Fruit fly (Drosophila melanogaster): ENCODE results near the gene lmgA.

Gene lmgA

DNA sequence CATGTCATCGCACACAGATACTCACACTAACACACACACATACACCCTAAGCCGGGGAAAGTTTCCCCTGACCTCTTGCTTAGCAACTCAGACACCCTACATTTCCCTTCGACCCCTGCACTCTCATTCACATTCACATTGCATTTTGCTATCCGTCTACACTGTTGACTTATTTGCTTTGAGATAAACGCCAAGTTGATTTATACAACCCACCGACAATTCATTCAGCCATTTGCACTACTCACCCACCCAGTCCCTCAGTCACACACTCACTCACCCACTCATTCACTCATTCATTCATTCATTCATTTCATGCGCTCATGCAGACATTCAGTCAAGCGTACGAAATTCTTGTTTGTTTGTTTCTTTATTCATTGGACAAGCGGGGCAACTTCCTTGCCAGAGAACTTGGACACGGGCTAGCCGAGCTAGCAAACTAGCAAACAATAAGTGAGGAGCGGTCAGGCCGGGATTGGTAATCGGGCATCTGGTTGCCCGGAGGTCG lies 48.1 kb upstream of the lmgA start (continued):
- TF ChIP-seq HLHmδ (GFP tag; optimal IDR thresholded peaks at IDR 0.05), result peak; percentile 56

DNA sequence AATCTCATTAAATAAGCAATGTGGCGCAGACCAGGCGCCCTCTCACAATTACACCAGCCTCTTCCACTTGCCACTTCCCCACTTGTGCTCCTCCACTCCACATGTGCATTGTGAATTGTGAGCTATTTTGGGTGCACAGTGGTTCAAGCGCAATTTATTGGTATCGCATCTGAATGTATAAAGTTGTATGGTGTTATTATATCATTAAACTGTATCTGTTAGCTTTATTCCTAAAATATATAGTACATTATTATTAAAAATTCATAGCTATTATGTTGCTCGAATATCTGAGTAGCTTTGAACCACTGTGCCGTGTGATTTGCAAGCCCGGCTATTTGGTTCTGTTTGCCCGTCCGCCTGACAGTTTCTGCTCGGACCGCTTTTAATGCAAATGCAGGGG lies 46.5 kb upstream of the lmgA start:
- TF ChIP-seq kni (GFP tag; optimal IDR thresholded peaks at IDR 0.05), result no peak
- peak; percentile 78 for TF ChIP-seq Med (GFP tag)
- no peak for TF ChIP-seq CG6854 (GFP tag; optimal IDR thresholded peaks at IDR 0.05)
- TF ChIP-seq CG11504 (tag; optimal IDR thresholded peaks at IDR 0.05), result peak; percentile 90
- peak; percentile 75 for TF ChIP-seq dan (GFP tag; IDR thresholded peaks at IDR 0.05)
- TF ChIP-seq D19A (tag; optimal IDR thresholded peaks at IDR 0.05), result peak; percentile 85
- TF ChIP-seq sima (GFP tag; optimal IDR thresholded peaks at IDR 0.05), result no peak
- TF ChIP-seq Doc2 (GFP tag; IDR thresholded peaks at IDR 0.05), result peak; percentile 41; the same call in 1 of the 2 replicates
- no peak for TF ChIP-seq her (GFP tag; optimal IDR thresholded peaks at IDR 0.05)
- TF ChIP-seq mirr (GFP tag; optimal IDR thresholded peaks at IDR 0.05), result no peak
- TF ChIP-seq Bgb (GFP tag; IDR thresholded peaks at IDR 0.05; ENCODE audit: partially characterized antibody), result no peak
- peak; percentile 67; the same call in 1 of the 2 replicates for TF ChIP-seq CG11247 (GFP tag; IDR thresholded peaks at IDR 0.05)
- no peak for TF ChIP-seq gcm2 (GFP tag; optimal IDR thresholded peaks at IDR 0.05)
- peak; percentile 93 for TF ChIP-seq Sox102F (GFP tag; optimal IDR thresholded peaks at IDR 0.05)
- peak; percentile 89 for TF ChIP-seq CG34422 (GFP tag; IDR thresholded peaks at IDR 0.05)
- TF ChIP-seq en (GFP tag; optimal IDR thresholded peaks at IDR 0.05), result peak; percentile 5
- TF ChIP-seq B-H2 (GFP tag; optimal IDR thresholded peaks at IDR 0.05), result no peak
- no peak for TF ChIP-seq cad (GFP tag; optimal IDR thresholded peaks at IDR 0.05)
- peak; percentile 90 for TF ChIP-seq Ssrp (tag; optimal IDR thresholded peaks at IDR 0.05)
- TF ChIP-seq CG42726 (GFP tag; IDR thresholded peaks at IDR 0.05; ENCODE audit: partially characterized antibody), result 0 out of 2 replicates have a peak, but pooled peaks have one; percentile 41
- TF ChIP-seq esg (GFP tag; conservative IDR thresholded peaks at IDR 0.05), result peak; percentile 89
- TF ChIP-seq Rx (GFP tag; IDR thresholded peaks at IDR 0.05), result peak; percentile 73
- TF ChIP-seq abd-A (tag; optimal IDR thresholded peaks at IDR 0.05), result no peak
- peak; percentile 64; the same call in 1 of the 3 replicates for TF ChIP-seq C15 (GFP tag; IDR thresholded peaks at IDR 0.05)
- TF ChIP-seq pzg (GFP tag; optimal IDR thresholded peaks at IDR 0.05), result no peak
- TF ChIP-seq CG11560 (tag; IDR thresholded peaks at IDR 0.05), result peak; percentile 57; the same call in 2 of the 3 replicates
- TF ChIP-seq amos (GFP tag; IDR thresholded peaks at IDR 0.05; ENCODE audit: partially characterized antibody), result no peak
- TF ChIP-seq pb (GFP tag; optimal IDR thresholded peaks at IDR 0.05), result no peak
- TF ChIP-seq Abd-B (GFP tag; optimal IDR thresholded peaks at IDR 0.05), result peak; percentile 74
- peak; percentile 96 for TF ChIP-seq vvl (GFP tag; IDR thresholded peaks at IDR 0.05)
- TF ChIP-seq chif (GFP tag; optimal IDR thresholded peaks at IDR 0.05), result peak; percentile 47 to 71
- TF ChIP-seq Rfx (GFP tag; IDR thresholded peaks at IDR 0.05), result peak; percentile 54
- TF ChIP-seq Vsx1 (GFP tag; optimal IDR thresholded peaks at IDR 0.05), result peak; percentile 67
- no peak for TF ChIP-seq Kr (GFP tag; optimal IDR thresholded peaks at IDR 0.05)
- TF ChIP-seq CG13287 (GFP tag; IDR thresholded peaks at IDR 0.05; ENCODE audit: partially characterized antibody), result no peak; the same call in 1 of the 2 replicates
- peak; percentile 72 for TF ChIP-seq CG18764 (GFP tag; optimal IDR thresholded peaks at IDR 0.05)
- TF ChIP-seq CG1647 (GFP tag; optimal IDR thresholded peaks at IDR 0.05), result peak; percentile 54
- TF ChIP-seq CG32772 (GFP tag; IDR thresholded peaks at IDR 0.05), result peak; percentile 90
- TF ChIP-seq Atf3 (GFP tag; optimal IDR thresholded peaks at IDR 0.05), result peak; percentile 46
- peak; percentile 83 for TF ChIP-seq CG30403 (GFP tag; optimal IDR thresholded peaks at IDR 0.05)
- TF ChIP-seq CG11696 (GFP tag; IDR thresholded peaks at IDR 0.05), result peak; percentile 75
- no peak for TF ChIP-seq grn (GFP tag; optimal IDR thresholded peaks at IDR 0.05)
- TF ChIP-seq CG1603 (tag; optimal IDR thresholded peaks at IDR 0.05), result peak; percentile 90
- TF ChIP-seq CG18476 (GFP tag; optimal IDR thresholded peaks at IDR 0.05), result peak; percentile 70
- TF ChIP-seq MBD-R2 (GFP tag; IDR thresholded peaks at IDR 0.05), result no peak
- TF ChIP-seq Xrp1 (GFP tag; IDR thresholded peaks at IDR 0.05), result peak; percentile 98
- peak; percentile 49 for TF ChIP-seq NC2β (GFP tag; optimal IDR thresholded peaks at IDR 0.05)
- TF ChIP-seq danr (GFP tag; IDR thresholded peaks at IDR 0.05), result peak; percentile 79
